Fruit fly (Drosophila melanogaster) whole organism, embryonic: ENCODE data around the gene Cpsf5.

Source experiments
- Adf1 ChIP-seq: fragments of 200-800 bp; sonication (Bioruptor generic); IDR thresholded peaks from 2 replicates; pipeline ENCODE4 v1.3.6; 2022; ENCODE audit warnings: missing biosample characterization, missing genetic modification characterization
- B-H1 ChIP-seq: fragments of 200-800 bp; sonication (Bioruptor generic); IDR thresholded peaks from 3 replicates; pipeline ENCODE4 v1.3.6; 2022; ENCODE audit warnings: missing biosample characterization, missing genetic modification characterization
- Bdp1 ChIP-seq: fragments of 200-800 bp; sonication (Bioruptor generic); optimal IDR thresholded peaks from 3 replicates; lab custom pipeline; 2016; ENCODE audit warnings: missing biosample characterization, missing genetic modification characterization
- CG10654 ChIP-seq: fragments of 200-800 bp; sonication (Bioruptor generic); optimal IDR thresholded peaks from 2 replicates; lab custom pipeline; 2016; ENCODE audit warnings: missing biosample characterization, missing genetic modification characterization
- CG10959 ChIP-seq: fragments of 200-800 bp; sonication (Bioruptor generic); IDR thresholded peaks from 2 replicates; pipeline ENCODE4 v1.3.6; 2022; ENCODE audit warnings: missing biosample characterization, missing genetic modification characterization
- CG11696 ChIP-seq: fragments of 200-800 bp; sonication (Bioruptor generic); IDR thresholded peaks from 2 replicates; pipeline ENCODE4 v1.3.6; 2022; ENCODE audit warnings: missing biosample characterization, missing genetic modification characterization
- CG12744 ChIP-seq: fragments of 200-800 bp; sonication (Bioruptor generic); optimal IDR thresholded peaks from 2 replicates; lab custom pipeline; 2016; ENCODE audit warnings: missing biosample characterization, missing genetic modification characterization
- CG14441 ChIP-seq: fragments of 200-800 bp; sonication (Bioruptor generic); IDR thresholded peaks from 2 replicates; pipeline ENCODE4 v1.3.6; 2022; ENCODE audit warnings: missing biosample characterization, missing genetic modification characterization
- CG17328 ChIP-seq: fragments of 200-800 bp; sonication (Bioruptor generic); IDR thresholded peaks from 2 replicates; pipeline ENCODE4 v1.3.6; 2022; ENCODE audit warnings: missing biosample characterization, missing genetic modification characterization
- CG18476 ChIP-seq: fragments of 200-800 bp; sonication (Bioruptor generic); optimal IDR thresholded peaks from 2 replicates; lab custom pipeline; 2016; ENCODE audit warnings: missing biosample characterization, mild to moderate bottlenecking, missing genetic modification characterization
- CG2875 ChIP-seq: fragments of 200-800 bp; sonication (Bioruptor generic); optimal IDR thresholded peaks from 2 replicates; lab custom pipeline; 2017; ENCODE audit warnings: missing biosample characterization, mild to moderate bottlenecking, missing genetic modification characterization, missing genetic modification reagents
- CG31441 ChIP-seq: fragments of 200-800 bp; sonication (Bioruptor generic); IDR thresholded peaks from 2 replicates; pipeline ENCODE4 v1.3.6; 2022; ENCODE audit warnings: missing biosample characterization, missing genetic modification characterization
- CG34376 ChIP-seq: fragments of 200-800 bp; sonication (Bioruptor generic); optimal IDR thresholded peaks from 2 replicates; lab custom pipeline; 2018; ENCODE audit warnings: missing biosample characterization, mild to moderate bottlenecking, missing genetic modification characterization
- CG4730 ChIP-seq: fragments of 200-800 bp; sonication (Bioruptor generic); IDR thresholded peaks from 2 replicates; pipeline ENCODE4 v1.3.6; 2022; ENCODE audit warnings: missing biosample characterization, missing genetic modification characterization
- CG4854 ChIP-seq: fragments of 200-800 bp; sonication (Bioruptor generic); optimal IDR thresholded peaks from 2 replicates; lab custom pipeline; 2016; ENCODE audit warnings: missing biosample characterization, missing genetic modification characterization, inconsistent platforms
- CG6813 ChIP-seq: fragments of 200-800 bp; sonication (Bioruptor generic); optimal IDR thresholded peaks from 2 replicates; lab custom pipeline; 2017; ENCODE audit warnings: missing biosample characterization, missing genetic modification characterization, mild to moderate bottlenecking, moderate library complexity, missing genetic modification reagents
- CG7271 ChIP-seq: fragments of 200-800 bp; sonication (Bioruptor generic); optimal IDR thresholded peaks from 2 replicates; lab custom pipeline; 2018; ENCODE audit warnings: missing biosample characterization, mild to moderate bottlenecking, missing genetic modification characterization, moderate library complexity
- CG7786 ChIP-seq: fragments of 200-800 bp; sonication (Bioruptor generic); optimal IDR thresholded peaks from 2 replicates; lab custom pipeline; 2016; ENCODE audit warnings: missing biosample characterization, missing genetic modification characterization
- CG8281 ChIP-seq: fragments of 200-800 bp; sonication (Bioruptor generic); optimal IDR thresholded peaks from 2 replicates; lab custom pipeline; 2018; ENCODE audit warnings: missing biosample characterization, mild to moderate bottlenecking, missing genetic modification characterization, moderate library complexity
- CG8765 ChIP-seq: fragments of 200-800 bp; sonication (Bioruptor generic); IDR thresholded peaks from 2 replicates; pipeline ENCODE4 v1.3.6; 2022; ENCODE audit warnings: missing biosample characterization, missing genetic modification characterization
- CG8924 ChIP-seq: fragments of 200-800 bp; optimal IDR thresholded peaks from 3 replicates; lab custom pipeline; 2019; ENCODE audit warnings: missing biosample characterization, mild to moderate bottlenecking, missing genetic modification characterization, moderate library complexity
- CkIIα-i1 ChIP-seq: fragments of 200-800 bp; sonication (Bioruptor generic); IDR thresholded peaks from 2 replicates; pipeline ENCODE4 v1.3.6; 2022; ENCODE audit warnings: missing biosample characterization, missing genetic modification characterization
- Doc3 ChIP-seq: fragments of 200-800 bp; sonication (Bioruptor generic); IDR thresholded peaks from 3 replicates; pipeline ENCODE4 v1.3.6; 2022; ENCODE audit warnings: missing biosample characterization, missing genetic modification characterization; ENCODE audit not compliant: partially characterized antibody
- Gug ChIP-seq: fragments of 200-800 bp; sonication (Bioruptor generic); IDR thresholded peaks from 4 replicates; pipeline ENCODE4 v1.3.6; 2022; ENCODE audit warnings: missing biosample characterization, missing genetic modification characterization
- Hmx ChIP-seq: fragments of 200-800 bp; sonication (Bioruptor generic); optimal IDR thresholded peaks from 2 replicates; lab custom pipeline; 2016; ENCODE audit warnings: missing biosample characterization, missing genetic modification characterization
- Hr78 ChIP-seq, 2 experiments: fragments of 200-800 bp in 1 of 2; fragments of >200 bp in 1 of 2; sonication (Bioruptor generic) in 1 of 2; optimal IDR thresholded peaks; 2 replicates each; lab custom pipeline; 2017 to 2019; ENCODE audit warnings: missing biosample characterization in 2 of 2, missing genetic modification characterization in 2 of 2, mild to moderate bottlenecking in 1 of 2, moderate library complexity in 1 of 2
- Max ChIP-seq: fragments of 200-800 bp; sonication (Bioruptor generic); optimal IDR thresholded peaks from 2 replicates; lab custom pipeline; 2016; ENCODE audit warnings: missing biosample characterization, mild to moderate bottlenecking, missing genetic modification characterization
- Nf-YA ChIP-seq: fragments of 200-800 bp; sonication (Bioruptor generic); IDR thresholded peaks from 2 replicates; pipeline ENCODE4 v1.3.6; 2022; ENCODE audit warnings: missing biosample characterization, missing genetic modification characterization
- NfI ChIP-seq: fragments of 200-800 bp; sonication (Bioruptor generic); optimal IDR thresholded peaks from 3 replicates; lab custom pipeline; 2018; ENCODE audit warnings: missing biosample characterization, mild to moderate bottlenecking, missing genetic modification characterization, moderate library complexity
- Rx ChIP-seq: fragments of 200-800 bp; sonication (Bioruptor generic); IDR thresholded peaks from 2 replicates; pipeline ENCODE4 v1.3.6; 2022; ENCODE audit warnings: missing biosample characterization, missing genetic modification characterization
- Side ChIP-seq: fragments of 200-800 bp; sonication (Bioruptor generic); optimal IDR thresholded peaks from 2 replicates; lab custom pipeline; 2016; ENCODE audit warnings: missing biosample characterization, missing genetic modification characterization
- YL-1 ChIP-seq: fragments of 200-800 bp; sonication (Bioruptor generic); optimal IDR thresholded peaks from 3 replicates; lab custom pipeline; 2017; ENCODE audit warnings: missing biosample characterization, mild to moderate bottlenecking, missing genetic modification characterization
- cas ChIP-seq: fragments of 200-800 bp; sonication (Bioruptor generic); IDR thresholded peaks from 2 replicates; pipeline ENCODE4 v1.3.6; 2022; ENCODE audit warnings: missing biosample characterization, missing genetic modification characterization
- caup ChIP-seq: fragments of 200-800 bp; sonication (Bioruptor generic); optimal IDR thresholded peaks from 3 replicates; lab custom pipeline; 2017; ENCODE audit warnings: missing biosample characterization, mild to moderate bottlenecking, missing genetic modification characterization, moderate library complexity; ENCODE audit not compliant: severe bottlenecking
- emc ChIP-seq: fragments of 200-800 bp; sonication (Bioruptor generic); optimal IDR thresholded peaks from 2 replicates; lab custom pipeline; 2016; ENCODE audit warnings: missing biosample characterization, missing genetic modification characterization
- fd3F ChIP-seq: fragments of 200-800 bp; sonication (Bioruptor generic); optimal IDR thresholded peaks from 2 replicates; lab custom pipeline; 2018; ENCODE audit warnings: missing biosample characterization, mild to moderate bottlenecking, missing genetic modification characterization, moderate library complexity
- h ChIP-seq: fragments of >200 bp; optimal IDR thresholded peaks from 2 replicates; lab custom pipeline; 2017
- jing ChIP-seq: fragments of 200-800 bp; sonication (Bioruptor generic); optimal IDR thresholded peaks from 2 replicates; lab custom pipeline; 2018; ENCODE audit warnings: missing biosample characterization, mild to moderate bottlenecking, missing genetic modification characterization
- lmd ChIP-seq: fragments of 200-800 bp; sonication (Bioruptor generic); IDR thresholded peaks from 2 replicates; pipeline ENCODE4 v1.3.6; 2022; ENCODE audit warnings: missing biosample characterization, missing genetic modification characterization
- lov ChIP-seq, 2 experiments: fragments of 200-800 bp in 1 of 2; fragments of >200 bp in 1 of 2; sonication (Bioruptor generic) in 1 of 2; IDR thresholded peaks in 1 of 2; optimal IDR thresholded peaks in 1 of 2; 2 replicates in 1 of 2; 3 replicates in 1 of 2; pipeline versions ENCODE4 v1.3.6 to Lab custom; 2017 to 2022; ENCODE audit warnings: missing biosample characterization in 1 of 2, missing genetic modification characterization in 1 of 2
- pfk ChIP-seq: fragments of 200-800 bp; sonication (Bioruptor generic); optimal IDR thresholded peaks from 2 replicates; lab custom pipeline; 2018; ENCODE audit warnings: missing biosample characterization, mild to moderate bottlenecking, missing genetic modification characterization, moderate library complexity
- psq ChIP-seq: fragments of 200-800 bp; sonication (Bioruptor generic); optimal IDR thresholded peaks from 2 replicates; lab custom pipeline; 2017; ENCODE audit warnings: missing biosample characterization, missing genetic modification characterization
- ro ChIP-seq: fragments of 200-800 bp; sonication (Bioruptor generic); IDR thresholded peaks from 2 replicates; pipeline ENCODE4 v1.3.6; 2022; ENCODE audit warnings: missing biosample characterization, missing genetic modification characterization
- so ChIP-seq: fragments of 200-800 bp; sonication (Bioruptor generic); IDR thresholded peaks from 3 replicates; pipeline ENCODE4 v1.3.6; 2022; ENCODE audit warnings: missing biosample characterization, missing genetic modification characterization
- sr ChIP-seq: fragments of 200-800 bp; sonication (Bioruptor generic); IDR thresholded peaks from 3 replicates; pipeline ENCODE4 v1.3.6; 2022; ENCODE audit warnings: missing biosample characterization, missing genetic modification characterization
- stwl ChIP-seq: fragments of 200-800 bp; sonication (Bioruptor generic); optimal IDR thresholded peaks from 3 replicates; lab custom pipeline; 2018; ENCODE audit warnings: missing biosample characterization, mild to moderate bottlenecking, missing genetic modification characterization, moderate library complexity
- tio ChIP-seq: fragments of 200-800 bp; sonication (Bioruptor generic); optimal IDR thresholded peaks from 2 replicates; lab custom pipeline; 2017; ENCODE audit warnings: missing biosample characterization, missing genetic modification characterization, inconsistent platforms
- tup ChIP-seq: fragments of 200-800 bp; sonication (Bioruptor generic); optimal IDR thresholded peaks from 2 replicates; lab custom pipeline; 2016; ENCODE audit warnings: missing biosample characterization, mild to moderate bottlenecking, missing genetic modification characterization, moderate library complexity
- tx ChIP-seq: fragments of 200-800 bp; sonication (Bioruptor generic); optimal IDR thresholded peaks from 2 replicates; lab custom pipeline; 2016; ENCODE audit warnings: missing biosample characterization, missing genetic modification characterization
- vnd ChIP-seq: fragments of 200-800 bp; sonication (Bioruptor generic); IDR thresholded peaks from 3 replicates; pipeline ENCODE4 v1.3.6; 2022; ENCODE audit warnings: missing biosample characterization, missing genetic modification characterization; ENCODE audit not compliant: partially characterized antibody

The Cpsf5 gene

dm6 chr3L:9397156-9397555, 13.7 kb upstream of the Cpsf5 start (continued):
- TF ChIP-seq CG11696 (GFP tag; lab: Robert Waterston, UW) = 0 out of 2 replicates have a peak, but pooled peaks have one; percentile 6
- peak; percentile 16; the same call in 1 of the 2 replicates for TF ChIP-seq CG17328
- peak; percentile 86 for TF ChIP-seq Side
- TF ChIP-seq CG8924 (tag; lab: Kevin White, UChicago) = peak; percentile 25
- TF ChIP-seq Hr78 (GFP tag; optimal IDR thresholded peaks at IDR 0.05; lab: Kevin White, UChicago) = no peak
- peak; percentile 82 for TF ChIP-seq caup
- TF ChIP-seq Bdp1 (GFP tag; lab: Kevin White, UChicago) = peak; percentile 18
- no peak for TF ChIP-seq ro (GFP tag; lab: Robert Waterston, UW)
- no peak for TF ChIP-seq jing (GFP tag; lab: Kevin White, UChicago)
- no peak for TF ChIP-seq Doc3 (GFP tag; lab: Robert Waterston, UW)
- no peak for TF ChIP-seq lov (optimal IDR thresholded peaks at IDR 0.05; lab: Kevin White, UChicago)
- TF ChIP-seq lov (GFP tag; IDR thresholded peaks at IDR 0.05; lab: Robert Waterston, UW) = peak; percentile 62; the same call in 1 of the 3 replicates
- no peak for TF ChIP-seq CG4730 (GFP tag; lab: Robert Waterston, UW)
- no peak for TF ChIP-seq lmd (GFP tag; lab: Robert Waterston, UW)
- no peak for TF ChIP-seq psq (GFP tag; lab: Kevin White, UChicago)
- TF ChIP-seq tx = no peak
- TF ChIP-seq CG34376 (GFP tag; lab: Kevin White, UChicago) = peak; percentile 75
- peak; percentile 32 for TF ChIP-seq CG8281
- peak; percentile 10 for TF ChIP-seq emc (GFP tag; lab: Kevin White, UChicago)
- peak; percentile 31 for TF ChIP-seq CG7786 (GFP tag; lab: Kevin White, UChicago)
- no peak for TF ChIP-seq CG8765 (GFP tag; lab: Robert Waterston, UW)
- no peak for TF ChIP-seq CkIIα-i1 (GFP tag; lab: Robert Waterston, UW)
- peak; percentile 35 for TF ChIP-seq CG18476 (GFP tag; lab: Kevin White, UChicago)
- no peak for TF ChIP-seq Rx (GFP tag; lab: Robert Waterston, UW)
- peak; percentile 69 for TF ChIP-seq pfk (GFP tag; lab: Kevin White, UChicago)
- peak; percentile 38 for TF ChIP-seq NfI (GFP tag; lab: Kevin White, UChicago)
- TF ChIP-seq h (lab: Kevin White, UChicago) = no peak
- TF ChIP-seq YL-1 (GFP tag; lab: Kevin White, UChicago) = peak; percentile 30
- peak; percentile 55; the same call in 2 of the 3 replicates for TF ChIP-seq so
- TF ChIP-seq tio = no peak
- TF ChIP-seq cas = peak; percentile 64; the same call in 1 of the 2 replicates
- peak; percentile 66 for TF ChIP-seq CG4854
- TF ChIP-seq CG6813 = peak; percentile 90
- 0 out of 2 replicates have a peak, but pooled peaks have one; percentile 31 for TF ChIP-seq Nf-YA
- peak; percentile 6 for TF ChIP-seq CG2875 (GFP tag; lab: Kevin White, UChicago)
- no peak for TF ChIP-seq stwl (tag; lab: Kevin White, UChicago)
- TF ChIP-seq Max (GFP tag; lab: Kevin White, UChicago) = peak; percentile 57
- TF ChIP-seq Gug (GFP tag; lab: Robert Waterston, UW) = no peak
- TF ChIP-seq Adf1 (GFP tag; lab: Robert Waterston, UW) = no peak; the same call in 1 of the 2 replicates
- TF ChIP-seq CG12744 (GFP tag; lab: Kevin White, UChicago) = peak; percentile 20
- TF ChIP-seq CG10654 (GFP tag; lab: Kevin White, UChicago) = peak; percentile 71
- peak; percentile 50 for TF ChIP-seq fd3F (GFP tag; lab: Kevin White, UChicago)
- TF ChIP-seq Hmx = no peak
- TF ChIP-seq B-H1 (GFP tag; lab: Robert Waterston, UW) = peak; percentile 15; the same call in 1 of the 3 replicates
- TF ChIP-seq CG10959 = peak; percentile 32; the same call in 1 of the 2 replicates
- peak; percentile 36 for TF ChIP-seq tup (GFP tag; lab: Kevin White, UChicago)
- peak; percentile 28 for TF ChIP-seq CG7271
- peak; percentile 33; the same call in 1 of the 2 replicates for TF ChIP-seq CG14441
- 0 out of 3 replicates have a peak, but pooled peaks have one; percentile 47 for TF ChIP-seq sr (GFP tag; lab: Robert Waterston, UW)
- TF ChIP-seq CG31441 = peak; percentile 35; the same call in 1 of the 2 replicates
- no peak for TF ChIP-seq vnd (GFP tag; lab: Robert Waterston, UW)
